Worm (Caenorhabditis elegans) whole organism, L1 larva: ENCODE measurements around the gene eng-1.

Source experiments
- Y116A8C.19 ChIP-seq: sonication (generic microtip); optimal IDR thresholded peaks from 2 replicates; lab custom pipeline; 2016; ENCODE audit warnings: missing compliant biosample characterization, missing genetic modification characterization, borderline replicate concordance
- fkh-10 ChIP-seq: sonication (generic microtip); optimal IDR thresholded peaks from 2 replicates; lab custom pipeline; 2017; ENCODE audit warnings: missing biosample characterization, missing genetic modification reagents, missing genetic modification characterization
- fos-1 ChIP-seq: fragments of 150-350 bp; optimal IDR thresholded peaks from 2 replicates; lab custom pipeline; 2014; ENCODE audit warnings: missing biosample characterization, missing genetic modification characterization
- nhr-77 ChIP-seq: fragments of 150-350 bp; optimal IDR thresholded peaks from 2 replicates; lab custom pipeline; 2014; ENCODE audit warnings: missing biosample characterization, missing genetic modification characterization
- unc-62 ChIP-seq: fragments of 150-350 bp; optimal IDR thresholded peaks from 2 replicates; lab custom pipeline; 2014; ENCODE audit warnings: missing biosample characterization, missing genetic modification reagents, missing genetic modification characterization
- unc-98 ChIP-seq: fragments of 200-800 bp; sonication (Bioruptor generic); IDR thresholded peaks from 2 replicates; pipeline ENCODE4 v1.3.6; 2022; ENCODE audit warnings: missing genetic modification characterization, missing compliant biosample characterization
- zag-1 ChIP-seq: fragments of 150-350 bp; optimal IDR thresholded peaks from 2 replicates; lab custom pipeline; 2014; ENCODE audit warnings: missing biosample characterization, missing genetic modification characterization

DNA sequence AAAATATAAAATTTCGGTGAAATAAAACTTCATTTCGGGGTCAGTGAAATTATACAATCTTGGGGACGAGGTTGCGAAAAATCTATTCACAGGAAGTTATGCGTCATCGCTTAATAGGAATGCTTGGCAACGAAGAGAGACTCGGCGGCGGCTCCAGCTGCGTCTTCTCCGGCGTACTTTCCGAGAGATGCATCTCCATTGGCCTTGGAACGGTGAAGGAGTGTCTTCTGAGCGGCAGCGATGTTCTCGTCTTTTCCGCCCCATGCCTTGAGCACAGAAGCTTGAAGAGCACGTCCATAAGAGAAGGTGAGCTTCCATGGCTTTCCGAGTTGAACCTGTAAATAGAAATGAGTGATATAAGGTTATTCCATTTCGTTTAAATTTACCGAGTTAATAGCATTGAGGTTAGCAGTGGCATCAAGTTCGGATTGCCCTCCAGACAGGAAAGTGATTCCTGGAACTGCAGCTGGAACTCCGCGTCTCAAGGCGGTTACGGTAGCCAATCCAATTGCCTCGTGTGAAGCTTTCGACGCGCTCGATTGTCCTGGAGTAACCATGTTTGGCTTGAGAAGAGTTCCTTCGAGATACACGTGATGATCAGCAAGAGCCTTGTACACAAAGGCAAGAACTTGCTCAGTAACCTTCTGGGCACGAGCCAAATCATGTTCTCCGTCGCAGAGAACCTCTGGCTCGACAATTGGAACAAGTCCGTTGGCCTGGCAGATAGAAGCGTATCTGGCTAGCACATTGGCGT lies 6.5 kb upstream of the eng-1 start:
- TF ChIP-seq fkh-10 (GFP tag; lab: Kevin White, UChicago) = no peak
- TF ChIP-seq Y116A8C.19 = no peak
- TF ChIP-seq fos-1 = no peak
- TF ChIP-seq zag-1 (tag; lab: Kevin White, UChicago) = no peak
- TF ChIP-seq nhr-77 = no peak
- TF ChIP-seq unc-62 = no peak
- no peak for TF ChIP-seq unc-98 (GFP tag; lab: Robert Waterston, UW)
